Fruit fly (Drosophila melanogaster): Measurements from ENCODE around the gene CG7488.
A peak's percentile ranks its signal among the peaks of the same experiment; 100 is the strongest.

DNA sequence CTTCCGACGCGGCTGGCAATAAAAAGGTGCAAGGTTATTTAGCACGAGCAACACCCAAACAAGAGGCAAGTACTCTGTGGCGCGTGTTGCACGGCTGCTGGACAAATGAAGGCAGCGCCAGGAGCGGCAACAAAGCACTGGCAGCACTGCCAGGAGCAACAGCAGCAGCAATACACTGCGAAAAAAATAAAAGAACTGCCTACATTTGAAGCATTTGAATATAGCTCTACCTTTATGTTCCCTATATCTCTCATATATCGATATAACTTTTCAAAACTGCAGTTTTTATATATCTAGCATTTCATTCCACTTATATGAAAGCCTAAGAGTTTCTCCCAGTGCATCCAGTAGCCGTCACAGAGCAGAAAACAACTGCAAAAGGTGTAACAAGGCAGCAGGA is 38.0 kb upstream of the CG7488 start:
- TF ChIP-seq rn (GFP tag; IDR thresholded peaks at IDR 0.05) (no peak), CG4496 (GFP tag; IDR thresholded peaks at IDR 0.05) (no peak), Pif1A (GFP tag; optimal IDR thresholded peaks at IDR 0.05) (peak; percentile 31), D1 (tag; optimal IDR thresholded peaks at IDR 0.05) (no peak), CG14655 (GFP tag; optimal IDR thresholded peaks at IDR 0.05) (no peak), CG15710 (tag; optimal IDR thresholded peaks at IDR 0.05) (peak; percentile 44), CG9948 (tag; optimal IDR thresholded peaks at IDR 0.05) (peak; percentile 20), EcR (GFP tag; optimal IDR thresholded peaks at IDR 0.05) (no peak), CG12605 (GFP tag; IDR thresholded peaks at IDR 0.05) (no peak), Pif1B (GFP tag; optimal IDR thresholded peaks at IDR 0.05) (no peak), CG8301 (tag; optimal IDR thresholded peaks at IDR 0.05) (no peak), CG10348 (GFP tag; IDR thresholded peaks at IDR 0.05) (no peak), Ets98B (GFP tag; IDR thresholded peaks at IDR 0.05) (no peak), CG32121 (GFP tag; IDR thresholded peaks at IDR 0.05) (no peak)
